Fruit fly (Drosophila melanogaster) whole organism, wandering third instar larva: Measurements from ENCODE around the gene PAPLA1.
A peak's percentile ranks its signal among the peaks of the same experiment; 100 is the strongest.

Experiments used
- Abd-B ChIP-seq: fragments of >200 bp; optimal IDR thresholded peaks from 2 replicates; lab custom pipeline; 2017; ENCODE audit warnings: missing biosample characterization, missing genetic modification characterization
- CG9705 ChIP-seq: fragments of 200-800 bp; sonication (Bioruptor generic); optimal IDR thresholded peaks from 2 replicates; lab custom pipeline; 2018; ENCODE audit warnings: missing biosample characterization, mild to moderate bottlenecking, missing genetic modification characterization
- CrebA ChIP-seq: fragments of 200-800 bp; sonication (Bioruptor generic); optimal IDR thresholded peaks from 2 replicates; lab custom pipeline; 2016; ENCODE audit warnings: missing biosample characterization, mild to moderate bottlenecking, missing genetic modification characterization, borderline replicate concordance
- Dfd ChIP-seq: fragments of >200 bp; optimal IDR thresholded peaks from 2 replicates; lab custom pipeline; 2017; ENCODE audit warnings: missing biosample characterization, missing genetic modification characterization
- Dif ChIP-seq: fragments of 200-275, 200-300 bp; sonication (Bioruptor generic); optimal IDR thresholded peaks from 2 replicates; lab custom pipeline; 2018; ENCODE audit warnings: missing biosample characterization, missing genetic modification characterization; ENCODE audit not compliant: partially characterized antibody
- GATAd ChIP-seq: sonication (Bioruptor generic); optimal IDR thresholded peaks from 2 replicates; lab custom pipeline; 2016; ENCODE audit warnings: missing biosample characterization, missing genetic modification characterization
- HLH106 ChIP-seq: fragments of 200-800 bp; optimal IDR thresholded peaks from 3 replicates; lab custom pipeline; 2019; ENCODE audit warnings: missing biosample characterization, mild to moderate bottlenecking, missing genetic modification characterization, moderate library complexity
- Hnf4 ChIP-seq: fragments of 200-800 bp; sonication (Bioruptor generic); optimal IDR thresholded peaks from 2 replicates; lab custom pipeline; 2016; ENCODE audit warnings: missing biosample characterization, mild to moderate bottlenecking, missing genetic modification characterization
- Hr83 ChIP-seq: fragments of 200-300 bp; sonication (Bioruptor generic); optimal IDR thresholded peaks from 2 replicates; lab custom pipeline; 2016; ENCODE audit warnings: missing biosample characterization, mild to moderate bottlenecking, missing genetic modification characterization, moderate library complexity; ENCODE audit not compliant: poor library complexity, severe bottlenecking
- Jra ChIP-seq: sonication (Bioruptor generic); optimal IDR thresholded peaks from 2 replicates; lab custom pipeline; 2016; ENCODE audit warnings: missing biosample characterization, missing genetic modification characterization
- Mio ChIP-seq: sonication (Bioruptor generic); optimal IDR thresholded peaks from 2 replicates; lab custom pipeline; 2016; ENCODE audit warnings: missing biosample characterization, missing genetic modification characterization
- Myc ChIP-seq: fragments of >200 bp; optimal IDR thresholded peaks from 2 replicates; lab custom pipeline; 2017
- OdsH ChIP-seq: fragments of 200-800 bp; sonication (Bioruptor generic); optimal IDR thresholded peaks from 2 replicates; lab custom pipeline; 2016; ENCODE audit warnings: missing biosample characterization, mild to moderate bottlenecking, missing genetic modification characterization
- Sp1 ChIP-seq: fragments of 200-800 bp; sonication (Bioruptor generic); optimal IDR thresholded peaks from 3 replicates; lab custom pipeline; 2019; ENCODE audit warnings: missing biosample characterization, mild to moderate bottlenecking, missing genetic modification characterization, moderate library complexity
- br ChIP-seq: fragments of 200-800 bp; sonication (Bioruptor generic); optimal IDR thresholded peaks from 2 replicates; lab custom pipeline; 2016; ENCODE audit warnings: missing biosample characterization, missing genetic modification characterization
- brk ChIP-seq: fragments of 200-800 bp; sonication (Bioruptor generic); optimal IDR thresholded peaks from 2 replicates; lab custom pipeline; 2016; ENCODE audit warnings: missing biosample characterization, mild to moderate bottlenecking, missing genetic modification characterization
- dmrt93B ChIP-seq: fragments of 200-800 bp; sonication (Bioruptor generic); optimal IDR thresholded peaks from 2 replicates; lab custom pipeline; 2018; ENCODE audit warnings: missing biosample characterization, mild to moderate bottlenecking, missing genetic modification characterization
- dsf ChIP-seq: sonication (Bioruptor generic); optimal IDR thresholded peaks from 2 replicates; lab custom pipeline; 2016; ENCODE audit warnings: missing biosample characterization, missing genetic modification characterization, borderline replicate concordance
- ey ChIP-seq: fragments of 200-800 bp; sonication (Bioruptor generic); optimal IDR thresholded peaks from 2 replicates; lab custom pipeline; 2016; ENCODE audit warnings: missing biosample characterization, missing genetic modification characterization
- foxo ChIP-seq, 2 experiments: fragments of 200-800 bp; sonication (Bioruptor generic); optimal IDR thresholded peaks; 2 replicates in 1 of 2; 3 replicates in 1 of 2; lab custom pipeline; 2016 to 2017; ENCODE audit warnings: missing biosample characterization in 2 of 2, missing genetic modification characterization in 2 of 2
- fru ChIP-seq: fragments of 200-800 bp; sonication (Bioruptor generic); optimal IDR thresholded peaks from 3 replicates; lab custom pipeline; 2016; ENCODE audit warnings: missing biosample characterization, mild to moderate bottlenecking, missing genetic modification characterization
- h ChIP-seq: fragments of 200-800 bp; sonication (Bioruptor generic); optimal IDR thresholded peaks from 3 replicates; lab custom pipeline; 2016; ENCODE audit warnings: missing biosample characterization, mild to moderate bottlenecking, missing genetic modification characterization
- jim ChIP-seq: fragments of 175-275, 200-325 bp; sonication (Bioruptor generic); optimal IDR thresholded peaks from 2 replicates; lab custom pipeline; 2016; ENCODE audit warnings: missing biosample characterization, mild to moderate bottlenecking, missing genetic modification characterization
- lola ChIP-seq: fragments of >200 bp; optimal IDR thresholded peaks from 2 replicates; lab custom pipeline; 2017; ENCODE audit warnings: missing biosample characterization, missing genetic modification characterization
- pan ChIP-seq: fragments of >200 bp; optimal IDR thresholded peaks from 2 replicates; lab custom pipeline; 2017
- psq ChIP-seq: fragments of 200-800 bp; sonication (Bioruptor generic); optimal IDR thresholded peaks from 3 replicates; lab custom pipeline; 2017; ENCODE audit warnings: missing biosample characterization, mild to moderate bottlenecking, missing genetic modification characterization, moderate library complexity
- rgr ChIP-seq: fragments of 200-800 bp; sonication (Bioruptor generic); optimal IDR thresholded peaks from 3 replicates; lab custom pipeline; 2016; ENCODE audit warnings: missing biosample characterization, mild to moderate bottlenecking, missing genetic modification characterization
- sage ChIP-seq: fragments of 200-800 bp; sonication (Bioruptor generic); optimal IDR thresholded peaks from 2 replicates; lab custom pipeline; 2016; ENCODE audit warnings: missing biosample characterization, mild to moderate bottlenecking, missing genetic modification characterization
- sv ChIP-seq: fragments of 200-800 bp; sonication (Bioruptor generic); optimal IDR thresholded peaks from 3 replicates; lab custom pipeline; 2016; ENCODE audit warnings: missing biosample characterization, missing genetic modification characterization
- tai ChIP-seq: sonication (Bioruptor generic); optimal IDR thresholded peaks from 2 replicates; lab custom pipeline; 2016; ENCODE audit warnings: missing biosample characterization, missing genetic modification characterization
- usp ChIP-seq: fragments of >200 bp; optimal IDR thresholded peaks from 2 replicates; lab custom pipeline; 2017; ENCODE audit warnings: missing biosample characterization, missing genetic modification characterization
- woc ChIP-seq: sonication (Bioruptor generic); optimal IDR thresholded peaks from 2 replicates; lab custom pipeline; 2016; ENCODE audit warnings: missing biosample characterization, mild to moderate bottlenecking, missing genetic modification characterization

Gene PAPLA1

dm6 chr2L:8168075-8168474, 8.6 kb upstream of the PAPLA1 start:
- TF ChIP-seq psq (GFP tag; lab: Kevin White, UChicago): no peak
- TF ChIP-seq lola (GFP tag; lab: Kevin White, UChicago): no peak
- no peak for TF ChIP-seq brk (GFP tag; lab: Kevin White, UChicago)
- no peak for TF ChIP-seq Dfd (GFP tag; lab: Kevin White, UChicago)
- TF ChIP-seq br (GFP tag; lab: Kevin White, UChicago): no peak
- TF ChIP-seq woc (GFP tag; lab: Kevin White, UChicago): no peak
- TF ChIP-seq jim (GFP tag; lab: Kevin White, UChicago): no peak
- TF ChIP-seq h: no peak
- TF ChIP-seq rgr (GFP tag; lab: Kevin White, UChicago): no peak
- no peak for TF ChIP-seq dsf (GFP tag; lab: Kevin White, UChicago)
- TF ChIP-seq pan (lab: Kevin White, UChicago): no peak
- no peak for TF ChIP-seq Abd-B
- TF ChIP-seq CG9705: no peak
- no peak for TF ChIP-seq Mio (GFP tag; lab: Kevin White, UChicago)
- no peak for TF ChIP-seq Dif (GFP tag; lab: Kevin White, UChicago)

DNA sequence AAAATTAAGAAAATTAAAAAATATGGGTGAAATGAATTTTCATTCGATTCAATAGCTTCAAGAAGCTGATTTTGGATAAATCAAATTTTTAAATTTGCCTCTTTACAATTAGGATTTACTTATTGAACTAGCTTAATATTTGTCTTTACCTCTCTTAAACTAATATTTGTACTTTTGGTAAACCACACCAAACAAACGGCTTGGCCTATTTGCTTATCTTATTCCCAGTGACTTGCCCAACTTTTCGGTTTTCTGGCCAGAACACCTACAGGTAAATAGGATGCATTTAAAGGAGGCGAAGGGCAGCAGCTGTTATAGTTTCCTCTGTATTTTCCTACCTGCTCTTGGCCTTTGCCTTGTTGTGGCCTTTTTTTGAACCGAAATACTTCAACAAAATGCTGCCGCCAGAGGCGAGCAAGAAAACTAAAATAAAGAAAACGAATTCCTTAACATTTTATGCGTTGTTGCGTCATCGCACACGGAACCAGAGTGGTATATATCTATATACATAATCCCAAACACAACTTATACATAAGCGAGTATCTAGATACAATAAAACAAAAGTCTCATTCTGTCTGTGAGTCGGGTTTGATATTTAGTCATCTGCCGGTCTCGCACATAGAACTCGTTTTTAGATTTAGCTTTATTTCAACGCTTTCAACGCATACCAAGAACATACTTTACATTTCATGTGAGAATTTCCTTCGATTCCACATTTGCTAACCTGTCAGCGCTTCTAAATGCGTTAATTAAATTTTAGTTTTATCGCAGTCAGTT, 6.5 kb upstream of the PAPLA1 start:
- TF ChIP-seq woc (GFP tag; lab: Kevin White, UChicago): no peak
- no peak for TF ChIP-seq br (GFP tag; lab: Kevin White, UChicago)
- TF ChIP-seq dsf (GFP tag; lab: Kevin White, UChicago): no peak
- TF ChIP-seq CrebA (GFP tag; lab: Kevin White, UChicago): no peak
- no peak for TF ChIP-seq pan (lab: Kevin White, UChicago)
- no peak for TF ChIP-seq h
- no peak for TF ChIP-seq Jra
- TF ChIP-seq tai: no peak
- no peak for TF ChIP-seq ey (GFP tag; lab: Kevin White, UChicago)
- TF ChIP-seq jim (GFP tag; lab: Kevin White, UChicago): no peak
- no peak for TF ChIP-seq lola (GFP tag; lab: Kevin White, UChicago)
- TF ChIP-seq usp: no peak
- no peak for TF ChIP-seq Abd-B
- TF ChIP-seq Sp1 (GFP tag; lab: Kevin White, UChicago): no peak
- no peak for TF ChIP-seq dmrt93B (GFP tag; lab: Kevin White, UChicago)
- TF ChIP-seq psq (GFP tag; lab: Kevin White, UChicago): no peak
- no peak for TF ChIP-seq Hr83 (GFP tag; lab: Kevin White, UChicago)
- TF ChIP-seq GATAd (GFP tag; lab: Kevin White, UChicago): no peak
- TF ChIP-seq Mio (GFP tag; lab: Kevin White, UChicago): no peak
- TF ChIP-seq, all 38 proteins: peak for 0

- peak; percentile 73 for TF ChIP-seq rgr (GFP tag; lab: Kevin White, UChicago)
- peak; percentile 47 for TF ChIP-seq OdsH (GFP tag; lab: Kevin White, UChicago)
- TF ChIP-seq foxo (GFP tag; optimal IDR thresholded peaks at IDR 0.05; lab: Kevin White, UChicago): peak in 1 of 2 experiments; percentile 45
- peak; percentile 62 for TF ChIP-seq tai
- no peak for TF ChIP-seq lola (GFP tag; lab: Kevin White, UChicago)
- TF ChIP-seq Myc (lab: Kevin White, UChicago): no peak
- peak; percentile 41 for TF ChIP-seq sv (GFP tag; lab: Kevin White, UChicago)
- no peak for TF ChIP-seq woc (GFP tag; lab: Kevin White, UChicago)
- TF ChIP-seq h: peak; percentile 62
- TF ChIP-seq usp: no peak
- peak; percentile 41 for TF ChIP-seq psq (GFP tag; lab: Kevin White, UChicago)
- peak; percentile 3 for TF ChIP-seq sage
- TF ChIP-seq br (GFP tag; lab: Kevin White, UChicago): peak; percentile 19
- peak; percentile 5 for TF ChIP-seq HLH106 (tag; lab: Kevin White, UChicago)
- no peak for TF ChIP-seq fru (GFP tag; lab: Kevin White, UChicago)
- peak; percentile 96 for TF ChIP-seq Hr83 (GFP tag; lab: Kevin White, UChicago)
- peak; percentile 63 for TF ChIP-seq brk (GFP tag; lab: Kevin White, UChicago)
- no peak for TF ChIP-seq CG9705
- TF ChIP-seq dsf (GFP tag; lab: Kevin White, UChicago): peak; percentile 35
- peak; percentile 52 for TF ChIP-seq Sp1 (GFP tag; lab: Kevin White, UChicago)
- TF ChIP-seq Jra: peak; percentile 61
- TF ChIP-seq Hnf4: peak; percentile 67
- peak; percentile 38 for TF ChIP-seq dmrt93B (GFP tag; lab: Kevin White, UChicago)
- TF ChIP-seq, all 38 proteins: peak for 17
Observed at dm6 chr2L:8164219-8164618, 4.8 kb upstream of the PAPLA1 start.
